Fruit fly (Drosophila melanogaster) whole organism, embryonic: ENCODE measurements around the gene FucTD.
A peak's percentile ranks its signal among the peaks of the same experiment; 100 is the strongest.

Source experiments
- ATbp ChIP-seq: fragments of 200-800 bp; sonication (Bioruptor generic); optimal IDR thresholded peaks from 2 replicates; lab custom pipeline; 2017; ENCODE audit warnings: missing biosample characterization, mild to moderate bottlenecking, missing genetic modification characterization, missing genetic modification reagents
- Adf1 ChIP-seq: fragments of 200-800 bp; sonication (Bioruptor generic); IDR thresholded peaks from 2 replicates; pipeline ENCODE4 v1.3.6; 2022; ENCODE audit warnings: missing biosample characterization, missing genetic modification characterization
- Antp ChIP-seq: fragments of 200-800 bp; sonication (Bioruptor generic); optimal IDR thresholded peaks from 3 replicates; lab custom pipeline; 2016; ENCODE audit warnings: missing biosample characterization, missing genetic modification characterization
- B-H2 ChIP-seq: fragments of 200-800 bp; sonication (Bioruptor generic); optimal IDR thresholded peaks from 2 replicates; lab custom pipeline; 2018; ENCODE audit warnings: missing biosample characterization, mild to moderate bottlenecking, missing genetic modification characterization
- Bdp1 ChIP-seq: fragments of 200-800 bp; sonication (Bioruptor generic); optimal IDR thresholded peaks from 3 replicates; lab custom pipeline; 2016; ENCODE audit warnings: missing biosample characterization, missing genetic modification characterization
- CG12155 ChIP-seq: fragments of 200-800 bp; sonication (Bioruptor generic); optimal IDR thresholded peaks from 3 replicates; lab custom pipeline; 2016; ENCODE audit warnings: missing biosample characterization, missing genetic modification characterization
- CG12219 ChIP-seq: fragments of 200-800 bp; sonication (Bioruptor generic); optimal IDR thresholded peaks from 3 replicates; lab custom pipeline; 2018; ENCODE audit warnings: missing biosample characterization, mild to moderate bottlenecking, missing genetic modification characterization
- CG13296 ChIP-seq: fragments of 200-800 bp; sonication (Bioruptor generic); optimal IDR thresholded peaks from 3 replicates; lab custom pipeline; 2018; ENCODE audit warnings: missing biosample characterization, mild to moderate bottlenecking, missing genetic modification characterization
- CG14014 ChIP-seq: fragments of 200-800 bp; sonication (Bioruptor generic); IDR thresholded peaks from 2 replicates; pipeline ENCODE4 v1.3.6; 2022; ENCODE audit warnings: missing biosample characterization, missing genetic modification characterization
- CG14710 ChIP-seq: fragments of 200-800 bp; sonication (Bioruptor generic); optimal IDR thresholded peaks from 3 replicates; lab custom pipeline; 2019; ENCODE audit warnings: missing biosample characterization, mild to moderate bottlenecking, missing genetic modification characterization, moderate library complexity
- CG15479 ChIP-seq: fragments of 200-800 bp; sonication (Bioruptor generic); optimal IDR thresholded peaks from 3 replicates; lab custom pipeline; 2019; ENCODE audit warnings: missing biosample characterization, mild to moderate bottlenecking, missing genetic modification characterization, moderate library complexity
- CG16815 ChIP-seq: fragments of 200-800 bp; sonication (Bioruptor generic); optimal IDR thresholded peaks from 3 replicates; lab custom pipeline; 2017; ENCODE audit warnings: missing biosample characterization, mild to moderate bottlenecking, missing genetic modification characterization
- CG2120 ChIP-seq: fragments of 200-800 bp; sonication (Bioruptor generic); optimal IDR thresholded peaks from 3 replicates; lab custom pipeline; 2016; ENCODE audit warnings: missing biosample characterization, missing genetic modification characterization
- CG33557 ChIP-seq: fragments of 200-800 bp; sonication (Bioruptor generic); optimal IDR thresholded peaks from 2 replicates; lab custom pipeline; 2019; ENCODE audit warnings: missing biosample characterization, mild to moderate bottlenecking, missing genetic modification characterization, moderate library complexity
- CG3726 ChIP-seq: fragments of 200-800 bp; sonication (Bioruptor generic); IDR thresholded peaks from 3 replicates; pipeline ENCODE4, ENCODE4 v1.3.6; 2022; ENCODE audit warnings: missing biosample characterization, missing genetic modification characterization
- CG4282 ChIP-seq: fragments of 200-800 bp; sonication (Bioruptor generic); optimal IDR thresholded peaks from 2 replicates; lab custom pipeline; 2016; ENCODE audit warnings: missing biosample characterization, missing genetic modification characterization
- CG4424 ChIP-seq: fragments of 200-800 bp; sonication (Bioruptor generic); optimal IDR thresholded peaks from 3 replicates; lab custom pipeline; 2016; ENCODE audit warnings: missing biosample characterization, missing genetic modification characterization
- CG4707 ChIP-seq: fragments of 200-800 bp; sonication (Bioruptor generic); optimal IDR thresholded peaks from 2 replicates; lab custom pipeline; 2018; ENCODE audit warnings: missing biosample characterization, mild to moderate bottlenecking, missing genetic modification characterization, moderate library complexity
- CG4730 ChIP-seq: fragments of 200-800 bp; sonication (Bioruptor generic); IDR thresholded peaks from 2 replicates; pipeline ENCODE4 v1.3.6; 2022; ENCODE audit warnings: missing biosample characterization, missing genetic modification characterization
- CG4820 ChIP-seq: fragments of 200-800 bp; sonication (Bioruptor generic); optimal IDR thresholded peaks from 3 replicates; lab custom pipeline; 2016; ENCODE audit warnings: missing biosample characterization, missing genetic modification characterization
- CG5245 ChIP-seq: fragments of 200-800 bp; sonication (Bioruptor generic); optimal IDR thresholded peaks from 3 replicates; lab custom pipeline; 2016; ENCODE audit warnings: missing biosample characterization, missing genetic modification characterization
- CG6854 ChIP-seq: fragments of 200-800 bp; sonication (Bioruptor generic); optimal IDR thresholded peaks from 3 replicates; lab custom pipeline; 2017; ENCODE audit warnings: missing biosample characterization, mild to moderate bottlenecking, missing genetic modification characterization
- CG7357 ChIP-seq: fragments of 200-800 bp; sonication (Bioruptor generic); IDR thresholded peaks from 3 replicates; pipeline ENCODE4 v1.3.6; 2022; ENCODE audit warnings: missing biosample characterization, missing genetic modification characterization
- CG8765 ChIP-seq: fragments of 200-800 bp; sonication (Bioruptor generic); IDR thresholded peaks from 2 replicates; pipeline ENCODE4 v1.3.6; 2022; ENCODE audit warnings: missing biosample characterization, missing genetic modification characterization
- Dip3 ChIP-seq: fragments of 200-800 bp; sonication (Bioruptor generic); optimal IDR thresholded peaks from 3 replicates; lab custom pipeline; 2016; ENCODE audit warnings: missing biosample characterization, missing genetic modification characterization
- Gsc ChIP-seq: fragments of 200-800 bp; sonication (Bioruptor generic); IDR thresholded peaks from 2 replicates; pipeline ENCODE4 v1.3.6; 2022; ENCODE audit warnings: missing biosample characterization, missing genetic modification characterization
- H2.0 ChIP-seq: fragments of 200-800 bp; sonication (Bioruptor generic); IDR thresholded peaks from 2 replicates; pipeline ENCODE4 v1.3.6; 2022; ENCODE audit warnings: missing biosample characterization, missing genetic modification characterization
- Hr39 ChIP-seq: fragments of >200 bp; optimal IDR thresholded peaks from 2 replicates; lab custom pipeline; 2017
- Hr78 ChIP-seq, 2 experiments: fragments of 200-800 bp in 1 of 2; fragments of >200 bp in 1 of 2; sonication (Bioruptor generic) in 1 of 2; optimal IDR thresholded peaks; 2 replicates each; lab custom pipeline; 2017 to 2019; ENCODE audit warnings: missing biosample characterization in 2 of 2, missing genetic modification characterization in 2 of 2, mild to moderate bottlenecking in 1 of 2, moderate library complexity in 1 of 2
- NK7.1 ChIP-seq: fragments of 200-800 bp; sonication (Bioruptor generic); optimal IDR thresholded peaks from 3 replicates; lab custom pipeline; 2016; ENCODE audit warnings: missing biosample characterization, missing genetic modification characterization
- Six4 ChIP-seq: fragments of 200-800 bp; sonication (Bioruptor generic); optimal IDR thresholded peaks from 2 replicates; lab custom pipeline; 2016; ENCODE audit warnings: missing biosample characterization, missing genetic modification characterization
- Taf1 ChIP-seq: fragments of 200-800 bp; sonication (Bioruptor generic); IDR thresholded peaks from 2 replicates; pipeline ENCODE4 v1.3.6; 2022; ENCODE audit warnings: missing biosample characterization, missing genetic modification characterization
- ato ChIP-seq: fragments of 200-800 bp; sonication (Bioruptor generic); IDR thresholded peaks from 2 replicates; pipeline ENCODE4 v1.3.6; 2022; ENCODE audit warnings: missing biosample characterization, missing genetic modification characterization; ENCODE audit not compliant: partially characterized antibody
- bbx ChIP-seq: fragments of 200-800 bp; sonication (Bioruptor generic); IDR thresholded peaks from 2 replicates; pipeline ENCODE4 v1.3.6; 2022; ENCODE audit warnings: missing biosample characterization, missing genetic modification characterization; ENCODE audit not compliant: partially characterized antibody
- crp ChIP-seq, 2 experiments: fragments of 200-800 bp; sonication (Bioruptor generic); optimal IDR thresholded peaks; 2 replicates in 1 of 2; 3 replicates in 1 of 2; lab custom pipeline; 2017; ENCODE audit warnings: missing biosample characterization in 2 of 2, missing genetic modification characterization in 2 of 2, mild to moderate bottlenecking in 1 of 2, moderate library complexity in 1 of 2
- cwo ChIP-seq: fragments of 200-800 bp; sonication (Bioruptor generic); optimal IDR thresholded peaks from 3 replicates; lab custom pipeline; 2017; ENCODE audit warnings: missing biosample characterization, missing genetic modification characterization, mild to moderate bottlenecking, moderate library complexity, missing genetic modification reagents
- ewg ChIP-seq: fragments of 200-800 bp; sonication (Bioruptor generic); optimal IDR thresholded peaks from 3 replicates; lab custom pipeline; 2017; ENCODE audit warnings: mild to moderate bottlenecking, missing biosample characterization, missing genetic modification reagents, missing genetic modification characterization
- fd102C ChIP-seq: fragments of 200-800 bp; sonication (Bioruptor generic); optimal IDR thresholded peaks from 2 replicates; lab custom pipeline; 2018; ENCODE audit warnings: missing biosample characterization, mild to moderate bottlenecking, missing genetic modification characterization, moderate library complexity
- fd3F ChIP-seq: fragments of 200-800 bp; sonication (Bioruptor generic); optimal IDR thresholded peaks from 2 replicates; lab custom pipeline; 2018; ENCODE audit warnings: missing biosample characterization, mild to moderate bottlenecking, missing genetic modification characterization, moderate library complexity
- gce ChIP-seq: fragments of 200-800 bp; sonication (Bioruptor generic); IDR thresholded peaks from 3 replicates; pipeline ENCODE4 v1.3.6; 2022; ENCODE audit warnings: missing biosample characterization, missing genetic modification characterization
- gcm2 ChIP-seq: fragments of 200-800 bp; sonication (Bioruptor generic); optimal IDR thresholded peaks from 2 replicates; lab custom pipeline; 2016; ENCODE audit warnings: missing biosample characterization, missing genetic modification characterization
- hbn ChIP-seq: fragments of 200-800 bp; sonication (Bioruptor generic); IDR thresholded peaks from 2 replicates; pipeline ENCODE4 v1.3.6; 2022; ENCODE audit warnings: missing biosample characterization, missing genetic modification characterization; ENCODE audit not compliant: partially characterized antibody
- jing ChIP-seq: fragments of 200-800 bp; sonication (Bioruptor generic); optimal IDR thresholded peaks from 2 replicates; lab custom pipeline; 2018; ENCODE audit warnings: missing biosample characterization, mild to moderate bottlenecking, missing genetic modification characterization
- lov ChIP-seq, 2 experiments: fragments of 200-800 bp in 1 of 2; fragments of >200 bp in 1 of 2; sonication (Bioruptor generic) in 1 of 2; IDR thresholded peaks in 1 of 2; optimal IDR thresholded peaks in 1 of 2; 2 replicates in 1 of 2; 3 replicates in 1 of 2; pipeline versions ENCODE4 v1.3.6 to Lab custom; 2017 to 2022; ENCODE audit warnings: missing biosample characterization in 1 of 2, missing genetic modification characterization in 1 of 2
- mirr ChIP-seq: fragments of 200-800 bp; sonication (Bioruptor generic); optimal IDR thresholded peaks from 3 replicates; lab custom pipeline; 2018; ENCODE audit warnings: missing biosample characterization, mild to moderate bottlenecking, missing genetic modification characterization
- pan ChIP-seq, 4 experiments: fragments of >200 bp in 3 of 4; fragments of 200-800 bp in 1 of 4; sonication (Bioruptor generic) in 1 of 4; optimal IDR thresholded peaks in 3 of 4; IDR thresholded peaks in 1 of 4; 2 replicates each; pipeline versions ENCODE4 v1.3.6 to Lab custom; 2017 to 2022; ENCODE audit warnings: missing biosample characterization in 2 of 4, missing genetic modification characterization in 2 of 4, mixed read lengths in 1 of 4
- peb ChIP-seq: fragments of 200-800 bp; sonication (Bioruptor generic); IDR thresholded peaks from 2 replicates; pipeline ENCODE4 v1.3.6; 2022; ENCODE audit warnings: missing biosample characterization, missing genetic modification characterization
- sr ChIP-seq: fragments of 200-800 bp; sonication (Bioruptor generic); IDR thresholded peaks from 3 replicates; pipeline ENCODE4 v1.3.6; 2022; ENCODE audit warnings: missing biosample characterization, missing genetic modification characterization
- sug ChIP-seq: fragments of 200-800 bp; optimal IDR thresholded peaks from 2 replicates; lab custom pipeline; 2019; ENCODE audit warnings: missing biosample characterization, mild to moderate bottlenecking, missing genetic modification characterization, moderate library complexity

Gene FucTD

dm6 chr3L:1368201-1368617 lies 47.8 kb upstream of the FucTD start (continued):
- TF ChIP-seq CG4820 (GFP tag; lab: Kevin White, UChicago) (peak; percentile 77), Bdp1 (peak; percentile 32), CG12219 (GFP tag; lab: Kevin White, UChicago) (peak; percentile 65), CG5245 (GFP tag; lab: Kevin White, UChicago) (peak; percentile 40), Dip3 (GFP tag; lab: Kevin White, UChicago) (peak; percentile 59), Gsc (peak; percentile 44; the same call in 1 of the 2 replicates), mirr (GFP tag; lab: Kevin White, UChicago) (peak; percentile 31), sr (GFP tag; lab: Robert Waterston, UW) (peak; percentile 69; the same call in 2 of the 3 replicates), Antp (GFP tag; lab: Kevin White, UChicago) (peak; percentile 80), Adf1 (GFP tag; lab: Robert Waterston, UW) (peak; percentile 64), CG4707 (GFP tag; lab: Kevin White, UChicago) (no peak), B-H2 (GFP tag; lab: Kevin White, UChicago) (no peak), bbx (GFP tag; lab: Robert Waterston, UW) (no peak), CG14710 (tag; lab: Kevin White, UChicago) (peak; percentile 65), lov (optimal IDR thresholded peaks at IDR 0.05; lab: Kevin White, UChicago) (no peak), lov (GFP tag; IDR thresholded peaks at IDR 0.05; lab: Robert Waterston, UW) (peak; percentile 91), gcm2 (GFP tag; lab: Kevin White, UChicago) (no peak), CG4282 (GFP tag; lab: Kevin White, UChicago) (no peak), CG15479 (peak; percentile 46), Hr78 (GFP tag; optimal IDR thresholded peaks at IDR 0.05; lab: Kevin White, UChicago) (peak in 1 of 2 experiments; percentile 6), peb (peak; percentile 80), CG4424 (peak; percentile 87), gce (GFP tag; lab: Robert Waterston, UW) (peak; percentile 66; the same call in 1 of the 3 replicates), fd3F (GFP tag; lab: Kevin White, UChicago) (peak; percentile 62), Hr39 (no peak), H2.0 (GFP tag; lab: Robert Waterston, UW) (peak; percentile 85), CG12155 (GFP tag; lab: Kevin White, UChicago) (peak; percentile 66), ewg (GFP tag; lab: Kevin White, UChicago) (peak; percentile 40), hbn (GFP tag; lab: Robert Waterston, UW) (no peak), CG13296 (GFP tag; lab: Kevin White, UChicago) (peak; percentile 61), CG6854 (no peak), CG2120 (GFP tag; lab: Kevin White, UChicago) (peak; percentile 82), Taf1 (GFP tag; lab: Robert Waterston, UW) (peak; percentile 69), CG14014 (peak; percentile 89), CG3726 (GFP tag; lab: Robert Waterston, UW) (peak; percentile 87), CG8765 (peak; percentile 96), sug (tag; lab: Kevin White, UChicago) (peak; percentile 33), ato (GFP tag; lab: Robert Waterston, UW) (no peak), jing (GFP tag; lab: Kevin White, UChicago) (peak; percentile 60), pan (optimal IDR thresholded peaks at IDR 0.05; lab: Kevin White, UChicago) (no peak), pan (GFP tag; optimal IDR thresholded peaks at IDR 0.05 in 1 of 2, IDR thresholded peaks at IDR 0.05 in 1 of 2) (peak in 1 of 2 experiments; percentile 92), CG33557 (peak; percentile 15), crp (GFP tag; optimal IDR thresholded peaks at IDR 0.05; lab: Kevin White, UChicago) (peak in 1 of 2 experiments; percentile 57), CG4730 (GFP tag; lab: Robert Waterston, UW) (peak; percentile 77), cwo (GFP tag; lab: Kevin White, UChicago) (peak; percentile 80), NK7.1 (GFP tag; lab: Kevin White, UChicago) (peak; percentile 66), CG7357 (GFP tag; lab: Robert Waterston, UW) (peak; percentile 77), ATbp (GFP tag; lab: Kevin White, UChicago) (peak; percentile 60), CG16815 (GFP tag; lab: Kevin White, UChicago) (peak; percentile 83), fd102C (GFP tag; lab: Kevin White, UChicago) (peak; percentile 71), Six4 (peak; percentile 61)
